Worm (Caenorhabditis elegans): Measurements from ENCODE around the gene T12A7.10.

The T12A7.10 gene

ce11 chrIV:11765507-11765906, 10.6 kb upstream of the T12A7.10 start (continued):
- TF ChIP-seq lin-35 (GFP tag; optimal IDR thresholded peaks at IDR 0.05) (peak in 1 of 2 experiments; percentile 58), isw-1 (GFP tag; IDR thresholded peaks at IDR 0.05) (peak; percentile 56), egl-13 (tag; optimal IDR thresholded peaks at IDR 0.05) (peak; percentile 75), pag-3 (tag; optimal IDR thresholded peaks at IDR 0.05; ENCODE audit: borderline replicate concordance, insufficient read depth) (no peak), egl-27 (tag; optimal IDR thresholded peaks at IDR 0.05) (no peak), nhr-11 (tag; optimal IDR thresholded peaks at IDR 0.05) (no peak), grh-1 (GFP tag; IDR thresholded peaks at IDR 0.05) (no peak), blmp-1 (tag; optimal IDR thresholded peaks at IDR 0.05) (no peak), lin-13 (GFP tag; optimal IDR thresholded peaks at IDR 0.05) (no peak), pax-3 (tag; optimal IDR thresholded peaks at IDR 0.05) (peak; percentile 58), pqm-1 (tag; optimal IDR thresholded peaks at IDR 0.05) (no peak), fkh-4 (tag; optimal IDR thresholded peaks at IDR 0.05; ENCODE audit: borderline replicate concordance) (peak; percentile 20), skn-1 (tag; optimal IDR thresholded peaks at IDR 0.05) (no peak), dpl-1 (GFP tag; optimal IDR thresholded peaks at IDR 0.05) (peak in 1 of 3 experiments; percentile 34), nhr-84 (tag; optimal IDR thresholded peaks at IDR 0.05) (no peak), tlp-1 (tag; optimal IDR thresholded peaks at IDR 0.05) (no peak), C34B4.2 (tag; optimal IDR thresholded peaks at IDR 0.05) (no peak), sup-37 (GFP tag; optimal IDR thresholded peaks at IDR 0.05) (no peak), xbp-1 (tag; optimal IDR thresholded peaks at IDR 0.05) (peak; percentile 48), jun-1 (tag; optimal IDR thresholded peaks at IDR 0.05) (peak; percentile 12), unc-86 (tag; optimal IDR thresholded peaks at IDR 0.05) (peak; percentile 75), nhr-85 (tag) (no peak), unc-130 (tag; optimal IDR thresholded peaks at IDR 0.05) (no peak), snu-23 (GFP tag; optimal IDR thresholded peaks at IDR 0.05) (peak; percentile 69), nhr-19 (GFP tag; conservative IDR thresholded peaks at IDR 0.05) (peak; percentile 49), elt-2 (tag; optimal IDR thresholded peaks at IDR 0.05) (no peak), sptf-1 (tag; optimal IDR thresholded peaks at IDR 0.05) (no peak), fkh-8 (tag; optimal IDR thresholded peaks at IDR 0.05) (peak; percentile 94), lin-15B (tag; optimal IDR thresholded peaks at IDR 0.05) (no peak), ceh-82 (tag; optimal IDR thresholded peaks at IDR 0.05) (peak; percentile 14 to 74 (median 58)), efl-3 (GFP tag; optimal IDR thresholded peaks at IDR 0.05) (no peak), ceh-8 (GFP tag; optimal IDR thresholded peaks at IDR 0.05) (peak; percentile 15), unc-62 (GFP tag; optimal IDR thresholded peaks at IDR 0.05) (no peak), ceh-88 (GFP tag; IDR thresholded peaks at IDR 0.05) (peak; percentile 23; the same call in 1 of the 2 replicates), snpc-4 (tag; optimal IDR thresholded peaks at IDR 0.05) (no peak), ets-5 (GFP tag; IDR thresholded peaks at IDR 0.05) (no peak), F16B12.6 (tag; optimal IDR thresholded peaks at IDR 0.05) (no peak), rnt-1 (tag; optimal IDR thresholded peaks at IDR 0.05) (peak; percentile 54), lir-3 (tag; optimal IDR thresholded peaks at IDR 0.05; ENCODE audit: poor library complexity) (peak; percentile 37), zip-4 (GFP tag; optimal IDR thresholded peaks at IDR 0.05) (no peak), zag-1 (tag; optimal IDR thresholded peaks at IDR 0.05) (peak; percentile 41), nhr-12 (tag; optimal IDR thresholded peaks at IDR 0.05) (no peak), ceh-90 (tag; optimal IDR thresholded peaks at IDR 0.05) (no peak), mef-2 (tag; optimal IDR thresholded peaks at IDR 0.05) (no peak), irx-1 (tag; optimal IDR thresholded peaks at IDR 0.05) (peak; percentile 44), ceh-63 (GFP tag; optimal IDR thresholded peaks at IDR 0.05) (no peak), vab-15 (tag; optimal IDR thresholded peaks at IDR 0.05) (no peak), aha-1 (tag; optimal IDR thresholded peaks at IDR 0.05) (no peak), Y116A8C.19 (tag; optimal IDR thresholded peaks at IDR 0.05; ENCODE audit: borderline replicate concordance) (no peak), nhr-47 (tag; optimal IDR thresholded peaks at IDR 0.05) (peak; percentile 79)

All from whole organism, L1 larva.